Worm (Caenorhabditis elegans) whole organism, early embryonic: ENCODE measurements around the gene T05E12.9.

Experiments used
- B0310.2 ChIP-seq: sonication (generic microtip); optimal IDR thresholded peaks from 2 replicates; lab custom pipeline; 2016; ENCODE audit warnings: mild to moderate bottlenecking, missing genetic modification characterization, missing compliant biosample characterization
- F13C5.2 ChIP-seq: sonication (generic microtip); optimal IDR thresholded peaks from 2 replicates; lab custom pipeline; 2017; ENCODE audit warnings: mild to moderate bottlenecking, missing genetic modification characterization, inconsistent platforms, missing compliant biosample characterization
- aly-1 ChIP-seq: sonication (generic microtip); optimal IDR thresholded peaks from 2 replicates; lab custom pipeline; 2016; ENCODE audit warnings: missing genetic modification characterization, missing compliant biosample characterization
- ama-1 ChIP-seq: fragments of 150-350 bp; optimal IDR thresholded peaks from 2 replicates; lab custom pipeline; 2014
- ceh-13 ChIP-seq: fragments of 200-800 bp; sonication (Bioruptor generic); optimal IDR thresholded peaks from 2 replicates; lab custom pipeline; 2018; ENCODE audit warnings: mild to moderate bottlenecking, missing genetic modification characterization, missing compliant biosample characterization
- ceh-36 ChIP-seq: sonication (generic microtip); optimal IDR thresholded peaks from 2 replicates; lab custom pipeline; 2016; ENCODE audit warnings: missing genetic modification characterization, inconsistent platforms, missing compliant biosample characterization
- ets-7 ChIP-seq: sonication (generic microtip); optimal IDR thresholded peaks from 2 replicates; lab custom pipeline; 2016; ENCODE audit warnings: missing genotype, missing genetic modification characterization, missing compliant biosample characterization
- flt-1 ChIP-seq: fragments of 200-800 bp; sonication (Bioruptor generic); IDR thresholded peaks from 2 replicates; pipeline ENCODE4 v1.3.6; 2022; ENCODE audit warnings: missing genetic modification characterization, missing compliant biosample characterization
- hmbx-1 ChIP-seq: sonication (generic microtip); optimal IDR thresholded peaks from 2 replicates; lab custom pipeline; 2016; ENCODE audit warnings: mild to moderate bottlenecking, missing genetic modification characterization, missing compliant biosample characterization
- hmg-4 ChIP-seq: fragments of 200-800 bp; sonication (Bioruptor generic); optimal IDR thresholded peaks from 2 replicates; lab custom pipeline; 2018; ENCODE audit warnings: mild to moderate bottlenecking, missing genetic modification characterization, missing compliant biosample characterization
- hnd-1 ChIP-seq: sonication (generic microtip); optimal IDR thresholded peaks from 2 replicates; lab custom pipeline; 2016; ENCODE audit warnings: missing genetic modification characterization, missing compliant biosample characterization
- pes-1 ChIP-seq: fragments of 200-800 bp; sonication (Bioruptor generic); IDR thresholded peaks from 2 replicates; pipeline ENCODE4 v1.3.6; 2022; ENCODE audit warnings: missing genetic modification reagents, missing genetic modification characterization, missing compliant biosample characterization
- scrt-1 ChIP-seq: fragments of 200-800 bp; sonication (Bioruptor generic); IDR thresholded peaks from 2 replicates; pipeline ENCODE4 v1.3.6; 2022; ENCODE audit warnings: missing genetic modification characterization, missing compliant biosample characterization
- sea-1 ChIP-seq: fragments of 200-800 bp; sonication (Bioruptor generic); conservative IDR thresholded peaks from 2 replicates; pipeline ENCODE4 v1.3.6; 2022; ENCODE audit warnings: missing genetic modification characterization, missing compliant biosample characterization
- tbx-11 ChIP-seq: fragments of 200-800 bp; sonication (Bioruptor generic); IDR thresholded peaks from 2 replicates; pipeline ENCODE4 v1.3.6; 2022; ENCODE audit warnings: missing genetic modification characterization, missing compliant biosample characterization
- tbx-37 ChIP-seq: fragments of 200-800 bp; sonication (Bioruptor generic); conservative IDR thresholded peaks from 2 replicates; pipeline ENCODE4 v1.3.6; 2022; ENCODE audit warnings: missing genetic modification reagents, missing genetic modification characterization, missing compliant biosample characterization
- tra-4 ChIP-seq: sonication (generic microtip); optimal IDR thresholded peaks from 2 replicates; lab custom pipeline; 2017; ENCODE audit warnings: missing genetic modification characterization, missing compliant biosample characterization

T05E12.9 gene

ce11 chrV:17066634-17067033 is 16.0 kb downstream of the T05E12.9 start:
- TF ChIP-seq aly-1 (tag; lab: Kevin White, UChicago) = no peak
- TF ChIP-seq tbx-11 (GFP tag; lab: Robert Waterston, UW) = no peak
- TF ChIP-seq tra-4 (tag; lab: Kevin White, UChicago) = no peak
- no peak for TF ChIP-seq ceh-13 (GFP tag; lab: Kevin White, UChicago)
- TF ChIP-seq scrt-1 (GFP tag; lab: Robert Waterston, UW) = no peak
- no peak for TF ChIP-seq tbx-37
- no peak for TF ChIP-seq F13C5.2 (tag; lab: Kevin White, UChicago)
- TF ChIP-seq hmg-4 (GFP tag; lab: Kevin White, UChicago) = no peak
- TF ChIP-seq ets-7 (tag; lab: Kevin White, UChicago) = no peak
- TF ChIP-seq B0310.2 (tag; lab: Kevin White, UChicago) = no peak
- no peak for TF ChIP-seq ceh-36 (tag; lab: Kevin White, UChicago)
- no peak for TF ChIP-seq hnd-1 (tag; lab: Kevin White, UChicago)
- no peak for TF ChIP-seq hmbx-1 (tag; lab: Kevin White, UChicago)
- no peak for TF ChIP-seq sea-1 (GFP tag; lab: Robert Waterston, UW)
- TF ChIP-seq pes-1 (GFP tag; lab: Robert Waterston, UW) = no peak
- no peak for TF ChIP-seq ama-1
- no peak for TF ChIP-seq flt-1

ce11 chrV:17064676-17065075 is 17.9 kb downstream of the T05E12.9 start, which contains the start of gene srh-255:
Gene srh-255, plus strand, starts transcription at chrV:17064976.
- TF ChIP-seq ets-7 (tag; lab: Kevin White, UChicago) = no peak
- no peak for TF ChIP-seq aly-1 (tag; lab: Kevin White, UChicago)
- no peak for TF ChIP-seq tbx-11 (GFP tag; lab: Robert Waterston, UW)
- TF ChIP-seq ama-1 = no peak

- TF ChIP-seq B0310.2 (tag; lab: Kevin White, UChicago) (no peak), hnd-1 (tag; lab: Kevin White, UChicago) (no peak)
These were observed 21.0 kb downstream of the T05E12.9 start, which contains the start of gene F28B1.9 for ce11 chrV:17061585-17061984. Gene F28B1.9, plus strand, starts transcription at chrV:17061885.

DNA sequence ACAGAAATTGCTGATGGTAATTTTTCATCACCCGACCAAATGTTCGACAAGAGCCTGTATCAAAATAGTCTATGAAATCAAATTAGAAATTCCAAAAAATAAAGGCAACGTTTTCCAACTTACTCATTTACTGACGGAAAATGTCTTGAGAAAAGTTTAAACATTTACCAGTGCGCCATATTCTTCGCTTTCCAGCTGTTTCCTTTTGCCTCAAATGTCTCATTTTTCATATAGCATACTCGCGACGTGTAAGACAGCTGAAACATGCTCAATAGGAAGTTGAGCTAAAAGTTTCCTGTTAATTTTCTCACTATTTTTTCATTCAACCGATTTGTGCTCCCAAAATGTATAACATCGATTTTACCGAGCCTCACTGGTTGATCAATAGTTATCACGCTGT is 22.6 kb downstream of the T05E12.9 start, which contains the start of gene sri-66:
Gene sri-66, plus strand, starts transcription at position 301 of the 400 bp plus-strand sequence.
- no peak for TF ChIP-seq ama-1
- no peak for TF ChIP-seq ceh-36 (tag; lab: Kevin White, UChicago)
- TF ChIP-seq hnd-1 (tag; lab: Kevin White, UChicago) = no peak
- TF ChIP-seq ceh-13 (GFP tag; lab: Kevin White, UChicago) = no peak
- TF ChIP-seq pes-1 (GFP tag; lab: Robert Waterston, UW) = no peak
- no peak for TF ChIP-seq sea-1 (GFP tag; lab: Robert Waterston, UW)
- no peak for TF ChIP-seq ets-7 (tag; lab: Kevin White, UChicago)

DNA sequence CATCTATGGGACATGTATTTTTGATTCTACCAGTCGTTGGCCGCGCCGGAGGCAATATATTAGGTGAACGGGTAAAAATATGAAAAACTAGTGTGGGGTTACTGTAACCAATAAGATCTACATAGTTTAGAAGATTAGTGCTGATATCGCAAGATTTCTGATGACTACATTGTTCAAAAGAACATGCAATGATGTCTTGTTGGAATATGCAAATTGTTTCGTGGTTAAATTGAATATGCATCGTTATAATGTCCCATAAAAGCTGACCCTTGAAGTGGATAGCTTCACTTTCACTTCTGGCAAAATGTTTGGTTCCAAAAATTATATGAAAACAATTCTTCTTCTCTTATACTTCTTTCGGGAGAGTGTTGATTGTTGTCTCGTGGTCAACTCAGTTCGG is 38.1 kb downstream of the T05E12.9 start, which contains the start of gene F28B1.2:
Gene F28B1.2, plus strand, starts transcription at position 301 of the 400 bp plus-strand sequence.
- no peak for TF ChIP-seq ama-1
- TF ChIP-seq tra-4 (tag; lab: Kevin White, UChicago) = no peak
- no peak for TF ChIP-seq tbx-11 (GFP tag; lab: Robert Waterston, UW)
- TF ChIP-seq hmg-4 (GFP tag; lab: Kevin White, UChicago) = no peak
- no peak for TF ChIP-seq pes-1 (GFP tag; lab: Robert Waterston, UW)
- no peak for TF ChIP-seq tbx-37
- no peak for TF ChIP-seq hmbx-1 (tag; lab: Kevin White, UChicago)
- no peak for TF ChIP-seq ets-7 (tag; lab: Kevin White, UChicago)
- TF ChIP-seq ceh-13 (GFP tag; lab: Kevin White, UChicago) = no peak
- no peak for TF ChIP-seq B0310.2 (tag; lab: Kevin White, UChicago)
- no peak for TF ChIP-seq ceh-36 (tag; lab: Kevin White, UChicago)
- no peak for TF ChIP-seq hnd-1 (tag; lab: Kevin White, UChicago)
- no peak for TF ChIP-seq aly-1 (tag; lab: Kevin White, UChicago)
- no peak for TF ChIP-seq flt-1
- TF ChIP-seq scrt-1 (GFP tag; lab: Robert Waterston, UW) = no peak
- no peak for TF ChIP-seq F13C5.2 (tag; lab: Kevin White, UChicago)

- TF ChIP-seq ceh-13 (GFP tag; lab: Kevin White, UChicago) = no peak
- no peak for TF ChIP-seq hmg-4 (GFP tag; lab: Kevin White, UChicago)
- TF ChIP-seq tbx-11 (GFP tag; lab: Robert Waterston, UW) = no peak
- TF ChIP-seq scrt-1 (GFP tag; lab: Robert Waterston, UW) = no peak
These were observed 40.4 kb downstream of the T05E12.9 start, which contains the start of gene hpo-33 for ce11 chrV:17042263-17042662. Gene hpo-33, plus strand, starts transcription at chrV:17042563.

DNA sequence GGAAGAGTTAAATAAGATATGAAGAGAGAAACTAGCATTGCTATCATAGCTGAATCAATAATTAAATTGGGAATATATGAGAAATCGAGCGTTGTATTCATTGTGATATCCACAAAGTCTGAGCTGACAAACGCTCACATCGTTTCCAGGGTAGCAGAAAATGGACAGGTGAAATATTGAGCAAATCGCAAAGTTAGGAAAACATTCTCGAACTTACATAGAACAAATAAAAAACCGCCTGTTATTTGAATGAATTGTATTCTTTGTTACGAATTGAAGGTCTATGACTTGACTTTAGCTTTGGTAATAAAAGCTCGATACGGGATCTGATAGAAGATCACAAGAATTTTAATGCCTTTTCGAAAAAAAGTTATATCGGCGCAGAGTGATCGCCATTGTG is 46.8 kb downstream of the T05E12.9 start, which contains the start of gene srz-94:
Gene srz-94, minus strand, starts transcription at position 101 of the 400 bp plus-strand sequence.
- no peak for TF ChIP-seq tbx-11 (GFP tag; lab: Robert Waterston, UW)
- no peak for TF ChIP-seq ets-7 (tag; lab: Kevin White, UChicago)
- TF ChIP-seq scrt-1 (GFP tag; lab: Robert Waterston, UW) = no peak
- no peak for TF ChIP-seq sea-1 (GFP tag; lab: Robert Waterston, UW)
- no peak for TF ChIP-seq B0310.2 (tag; lab: Kevin White, UChicago)
- TF ChIP-seq hmbx-1 (tag; lab: Kevin White, UChicago) = no peak
- TF ChIP-seq ama-1 = no peak
- no peak for TF ChIP-seq pes-1 (GFP tag; lab: Robert Waterston, UW)
- TF ChIP-seq ceh-36 (tag; lab: Kevin White, UChicago) = no peak
- TF ChIP-seq F13C5.2 (tag; lab: Kevin White, UChicago) = no peak
- no peak for TF ChIP-seq hmg-4 (GFP tag; lab: Kevin White, UChicago)
- no peak for TF ChIP-seq tra-4 (tag; lab: Kevin White, UChicago)
- TF ChIP-seq tbx-37 = no peak
- no peak for TF ChIP-seq aly-1 (tag; lab: Kevin White, UChicago)
